Worm (Caenorhabditis elegans): ENCODE measurements around the gene clp-9.

ce11 chrV:9907205-9907604, 21.4 kb upstream of the clp-9 start:
- TF ChIP-seq pha-4 (GFP tag; IDR thresholded peaks at IDR 0.05): no peak
- no peak for TF ChIP-seq pha-4 (tag; optimal IDR thresholded peaks at IDR 0.05)
- no peak for TF ChIP-seq nhr-28 (tag; optimal IDR thresholded peaks at IDR 0.05)
- no peak for TF ChIP-seq dve-1 (tag; optimal IDR thresholded peaks at IDR 0.05; ENCODE audit: insufficient read depth)
- TF ChIP-seq ztf-11 (tag; optimal IDR thresholded peaks at IDR 0.05): no peak
- TF ChIP-seq nhr-11 (tag; optimal IDR thresholded peaks at IDR 0.05): no peak
- TF ChIP-seq aly-2 (tag; optimal IDR thresholded peaks at IDR 0.05): no peak
- TF ChIP-seq jun-1 (tag; optimal IDR thresholded peaks at IDR 0.05): no peak
- TF ChIP-seq dmd-6 (GFP tag; IDR thresholded peaks at IDR 0.05): no peak
- TF ChIP-seq R02D3.7 (tag; optimal IDR thresholded peaks at IDR 0.05): no peak
- no peak for TF ChIP-seq nhr-76 (tag; optimal IDR thresholded peaks at IDR 0.05)

Data from whole organism, L4 larva.